Fruit fly (Drosophila melanogaster) whole organism, prepupa: ENCODE data around the gene Jarid2.
A peak's percentile ranks its signal among the peaks of the same experiment; 100 is the strongest.

ENCODE experiments used
- Blimp-1 ChIP-seq: fragments of 200-800 bp; sonication (Bioruptor generic); optimal IDR thresholded peaks from 3 replicates; lab custom pipeline; 2017; ENCODE audit warnings: missing biosample characterization, missing genetic modification characterization, mild to moderate bottlenecking, moderate library complexity, missing genetic modification reagents
- CG10631 ChIP-seq: fragments of 200-800 bp; sonication (Bioruptor generic); optimal IDR thresholded peaks from 2 replicates; lab custom pipeline; 2016; ENCODE audit warnings: missing biosample characterization, missing genetic modification characterization
- CG10669 ChIP-seq: fragments of 200-800 bp; sonication (Bioruptor generic); optimal IDR thresholded peaks from 3 replicates; lab custom pipeline; 2018; ENCODE audit warnings: missing biosample characterization, mild to moderate bottlenecking, missing genetic modification characterization, moderate library complexity
- CG11294 ChIP-seq: fragments of 200-800 bp; sonication (Bioruptor generic); IDR thresholded peaks from 2 replicates; pipeline ENCODE4 v1.3.6; 2022; ENCODE audit warnings: missing biosample characterization, missing genetic modification characterization
- CG11762 ChIP-seq: fragments of 200-800 bp; sonication (Bioruptor generic); optimal IDR thresholded peaks from 3 replicates; lab custom pipeline; 2016; ENCODE audit warnings: missing biosample characterization, missing genetic modification characterization; ENCODE audit not compliant: insufficient read depth
- CG15336 ChIP-seq: fragments of 200-800 bp; sonication (Bioruptor generic); IDR thresholded peaks from 2 replicates; pipeline ENCODE4 v1.3.6; 2022; ENCODE audit warnings: missing biosample characterization, missing genetic modification characterization
- CG31627 ChIP-seq: fragments of 200-800 bp; sonication (Bioruptor generic); optimal IDR thresholded peaks from 3 replicates; lab custom pipeline; 2016; ENCODE audit warnings: missing biosample characterization, missing genetic modification characterization
- CG32006 ChIP-seq: fragments of 200-800 bp; sonication (Bioruptor generic); optimal IDR thresholded peaks from 3 replicates; lab custom pipeline; 2017; ENCODE audit warnings: missing biosample characterization, mild to moderate bottlenecking, missing genetic modification characterization
- CG34406 ChIP-seq: fragments of 200-800 bp; sonication (Bioruptor generic); optimal IDR thresholded peaks from 3 replicates; lab custom pipeline; 2016; ENCODE audit warnings: missing biosample characterization, missing genetic modification characterization
- CG3919 ChIP-seq: fragments of 200-800 bp; sonication (Bioruptor generic); optimal IDR thresholded peaks from 3 replicates; lab custom pipeline; 2016; ENCODE audit warnings: missing biosample characterization, missing genetic modification characterization
- CG4318 ChIP-seq: fragments of 200-800 bp; sonication (Bioruptor generic); optimal IDR thresholded peaks from 3 replicates; lab custom pipeline; 2017; ENCODE audit warnings: missing biosample characterization, mild to moderate bottlenecking, missing genetic modification characterization
- CG6163 ChIP-seq: fragments of 200-800 bp; sonication (Bioruptor generic); IDR thresholded peaks from 3 replicates; pipeline ENCODE4 v1.3.6; 2022; ENCODE audit warnings: missing biosample characterization, missing genetic modification characterization
- CG6792 ChIP-seq: fragments of 200-800 bp; sonication (Bioruptor generic); optimal IDR thresholded peaks from 3 replicates; lab custom pipeline; 2016; ENCODE audit warnings: missing biosample characterization, missing genetic modification characterization
- CG6808 ChIP-seq: fragments of 200-800 bp; sonication (Bioruptor generic); optimal IDR thresholded peaks from 3 replicates; lab custom pipeline; 2017; ENCODE audit warnings: missing biosample characterization, missing genetic modification characterization, mild to moderate bottlenecking, moderate library complexity, missing genetic modification reagents
- CG7368 ChIP-seq: fragments of 200-800 bp; sonication (Bioruptor generic); optimal IDR thresholded peaks from 3 replicates; lab custom pipeline; 2016; ENCODE audit warnings: missing biosample characterization, missing genetic modification characterization
- CG8119 ChIP-seq: fragments of 200-800 bp; sonication (Bioruptor generic); IDR thresholded peaks from 3 replicates; pipeline ENCODE4 v1.3.6; 2022; ENCODE audit warnings: missing biosample characterization, missing genetic modification characterization
- CG9139 ChIP-seq: fragments of 200-800 bp; sonication (Bioruptor generic); optimal IDR thresholded peaks from 3 replicates; lab custom pipeline; 2017; ENCODE audit warnings: missing biosample characterization, mild to moderate bottlenecking, missing genetic modification characterization
- Eip78C ChIP-seq: fragments of 200-800 bp; sonication (Bioruptor generic); peaks from one replicate; lab custom pipeline; 2016; ENCODE audit warnings: missing biosample characterization, missing genetic modification characterization
- Eip93F ChIP-seq: fragments of 200-800 bp; sonication (Bioruptor generic); optimal IDR thresholded peaks from 2 replicates; lab custom pipeline; 2016; ENCODE audit warnings: missing biosample characterization, mild to moderate bottlenecking, missing genetic modification characterization
- Ets21C ChIP-seq: fragments of 200-800 bp; sonication (Bioruptor generic); optimal IDR thresholded peaks from 3 replicates; lab custom pipeline; 2016; ENCODE audit warnings: missing biosample characterization, missing genetic modification characterization
- Ets96B ChIP-seq: fragments of 200-800 bp; optimal IDR thresholded peaks from 2 replicates; lab custom pipeline; 2019; ENCODE audit warnings: missing biosample characterization, mild to moderate bottlenecking, missing genetic modification characterization, moderate library complexity
- Gug ChIP-seq: fragments of 200-800 bp; sonication (Bioruptor generic); IDR thresholded peaks from 2 replicates; pipeline ENCODE4 v1.3.6; 2022; ENCODE audit warnings: missing biosample characterization, missing genetic modification characterization
- Hr39 ChIP-seq: fragments of 200-800 bp; sonication (Bioruptor generic); optimal IDR thresholded peaks from 2 replicates; lab custom pipeline; 2016; ENCODE audit warnings: missing biosample characterization, missing genetic modification characterization
- Hr4 ChIP-seq: fragments of 200-800 bp; sonication (Bioruptor generic); optimal IDR thresholded peaks from 3 replicates; lab custom pipeline; 2016; ENCODE audit warnings: missing biosample characterization, missing genetic modification characterization
- Lpt ChIP-seq: fragments of 200-800 bp; sonication (Bioruptor generic); optimal IDR thresholded peaks from 3 replicates; lab custom pipeline; 2016; ENCODE audit warnings: missing biosample characterization, missing genetic modification characterization
- Met ChIP-seq: fragments of 200-800 bp; sonication (Bioruptor generic); optimal IDR thresholded peaks from 3 replicates; lab custom pipeline; 2016; ENCODE audit warnings: missing biosample characterization, missing genetic modification characterization
- Smox ChIP-seq: fragments of 200-800 bp; sonication (Bioruptor generic); optimal IDR thresholded peaks from 3 replicates; lab custom pipeline; 2016; ENCODE audit warnings: missing biosample characterization, missing genetic modification characterization
- Sox102F ChIP-seq: fragments of 200-800 bp; sonication (Bioruptor generic); optimal IDR thresholded peaks from 2 replicates; lab custom pipeline; 2016; ENCODE audit warnings: missing biosample characterization, mild to moderate bottlenecking, missing genetic modification characterization
- Sox14 ChIP-seq: fragments of 200-800 bp; sonication (Bioruptor generic); optimal IDR thresholded peaks from 3 replicates; lab custom pipeline; 2016; ENCODE audit warnings: missing biosample characterization, missing genetic modification characterization
- achi ChIP-seq: fragments of 200-800 bp; sonication (Bioruptor generic); optimal IDR thresholded peaks from 3 replicates; lab custom pipeline; 2016; ENCODE audit warnings: missing biosample characterization, missing genetic modification characterization
- cyc ChIP-seq: fragments of 200-800 bp; sonication (Bioruptor generic); optimal IDR thresholded peaks from 3 replicates; lab custom pipeline; 2016; ENCODE audit warnings: missing biosample characterization, missing genetic modification characterization
- dsx ChIP-seq: fragments of 200-800 bp; optimal IDR thresholded peaks from 3 replicates; lab custom pipeline; 2019; ENCODE audit warnings: missing biosample characterization, mild to moderate bottlenecking, missing genetic modification characterization, moderate library complexity; ENCODE audit not compliant: poor library complexity, severe bottlenecking
- fd59A ChIP-seq: fragments of 200-800 bp; sonication (Bioruptor generic); optimal IDR thresholded peaks from 2 replicates; lab custom pipeline; 2017; ENCODE audit warnings: missing biosample characterization, mild to moderate bottlenecking, missing genetic modification characterization, missing genetic modification reagents
- net ChIP-seq: fragments of 200-800 bp; sonication (Bioruptor generic); optimal IDR thresholded peaks from 3 replicates; lab custom pipeline; 2016; ENCODE audit warnings: missing biosample characterization, missing genetic modification characterization
- pdm3 ChIP-seq: fragments of 200-800 bp; sonication (Bioruptor generic); optimal IDR thresholded peaks from 3 replicates; lab custom pipeline; 2016; ENCODE audit warnings: missing biosample characterization, missing genetic modification characterization
- salr ChIP-seq, 2 experiments: fragments of 200-800 bp; sonication (Bioruptor generic); optimal IDR thresholded peaks; 3 replicates each; lab custom pipeline; 2016 to 2018; ENCODE audit warnings: missing biosample characterization in 2 of 2, missing genetic modification characterization in 2 of 2, mild to moderate bottlenecking in 1 of 2
- spab ChIP-seq: fragments of 200-800 bp; sonication (Bioruptor generic); optimal IDR thresholded peaks from 2 replicates; lab custom pipeline; 2017; ENCODE audit warnings: missing biosample characterization, mild to moderate bottlenecking, missing genetic modification characterization, missing genetic modification reagents
- ss ChIP-seq, 2 experiments: fragments of 200-800 bp; sonication (Bioruptor generic); optimal IDR thresholded peaks; 2 replicates in 1 of 2; 3 replicates in 1 of 2; lab custom pipeline; 2017 to 2018; ENCODE audit warnings: mild to moderate bottlenecking in 2 of 2, missing biosample characterization in 2 of 2, missing genetic modification characterization in 2 of 2, moderate library complexity in 1 of 2
- svp ChIP-seq: fragments of 200-800 bp; sonication (Bioruptor generic); peaks from one replicate; lab custom pipeline; 2016; ENCODE audit warnings: missing biosample characterization, missing genetic modification characterization
- vri ChIP-seq: fragments of 200-800 bp; sonication (Bioruptor generic); optimal IDR thresholded peaks from 3 replicates; lab custom pipeline; 2016; ENCODE audit warnings: missing biosample characterization, mild to moderate bottlenecking, missing genetic modification characterization

Jarid2 gene

DNA sequence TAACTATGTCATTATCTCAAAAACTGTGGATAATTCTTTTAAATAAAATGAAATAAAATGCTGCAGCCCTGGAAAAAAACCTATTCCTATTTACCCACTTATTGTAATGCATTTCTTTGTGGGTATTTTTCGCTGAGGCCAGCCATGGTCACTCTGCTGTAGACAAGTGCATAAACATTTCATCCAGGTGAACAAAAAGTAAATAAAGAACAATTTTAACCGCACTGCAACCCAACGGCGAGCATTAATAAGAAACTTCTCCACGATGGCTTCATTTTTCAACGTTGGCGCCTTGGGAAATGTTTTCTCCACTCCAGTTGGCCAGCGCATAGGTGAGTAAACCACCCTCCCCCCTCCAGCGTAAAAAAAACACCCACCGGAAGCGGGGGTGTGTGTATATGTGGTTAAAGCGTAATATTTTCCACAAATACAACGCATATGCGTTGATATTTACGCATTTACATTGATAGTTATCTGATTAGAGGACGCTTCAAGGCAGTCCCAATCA, 30.1 kb upstream of the Jarid2 start, which contains the start of gene CG3529 (continued):
- TF ChIP-seq Gug (GFP tag; lab: Robert Waterston, UW) (no peak), CG10669 (GFP tag; lab: Kevin White, UChicago) (no peak), CG8119 (GFP tag; lab: Robert Waterston, UW) (no peak), Ets21C (peak; percentile 21), cyc (GFP tag; lab: Kevin White, UChicago) (peak; percentile 26), Blimp-1 (GFP tag; lab: Kevin White, UChicago) (no peak), Sox102F (GFP tag; lab: Kevin White, UChicago) (no peak), CG9139 (GFP tag; lab: Kevin White, UChicago) (no peak), CG3919 (GFP tag; lab: Kevin White, UChicago) (no peak), Smox (GFP tag; lab: Kevin White, UChicago) (peak; percentile 24), Met (GFP tag; lab: Kevin White, UChicago) (peak; percentile 47), CG4318 (GFP tag; lab: Kevin White, UChicago) (no peak), Hr4 (peak; percentile 13), svp (GFP tag; lab: Kevin White, UChicago) (peak; percentile 64), CG6163 (0 out of 3 replicates have a peak, but pooled peaks have one; percentile 38), CG34406 (no peak), CG11294 (GFP tag; lab: Robert Waterston, UW) (no peak), spab (GFP tag; lab: Kevin White, UChicago) (no peak), pdm3 (GFP tag; lab: Kevin White, UChicago) (peak; percentile 4), CG31627 (GFP tag; lab: Kevin White, UChicago) (peak; percentile 5), Ets96B (tag; lab: Kevin White, UChicago) (no peak), Sox14 (GFP tag; lab: Kevin White, UChicago) (peak; percentile 25)

DNA sequence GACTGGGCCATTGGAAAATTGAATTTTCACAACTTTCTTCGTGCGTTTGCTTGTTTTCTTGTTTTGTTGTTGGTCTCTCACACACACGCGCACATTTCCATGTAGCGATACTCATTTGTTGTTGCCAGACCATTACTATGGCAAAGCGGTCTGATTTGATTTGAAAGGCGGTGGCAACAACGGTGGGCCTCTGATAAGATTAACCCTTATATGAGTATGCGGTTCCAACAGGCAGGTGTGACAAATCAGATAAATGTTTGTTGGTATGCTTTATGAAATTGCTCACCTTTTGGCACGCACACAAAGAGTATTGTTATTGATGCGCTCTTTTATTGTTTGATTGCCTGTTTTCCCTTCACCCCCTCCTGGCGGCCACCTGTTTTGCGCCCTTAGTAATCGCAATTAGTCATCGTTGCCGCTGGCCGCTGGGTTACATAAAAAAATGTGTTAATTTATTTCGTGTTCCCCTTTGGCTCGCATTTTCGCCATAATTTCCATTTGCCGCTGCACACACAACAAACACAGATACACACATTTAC, 29.5 kb upstream of the Jarid2 start:
- TF ChIP-seq Ets96B (tag; lab: Kevin White, UChicago) (no peak), ss (GFP tag; optimal IDR thresholded peaks at IDR 0.05; lab: Kevin White, UChicago) (no peak), CG11294 (GFP tag; lab: Robert Waterston, UW) (0 out of 2 replicates have a peak, but pooled peaks have one; percentile 9), net (GFP tag; lab: Kevin White, UChicago) (peak; percentile 19), achi (no peak), CG7368 (GFP tag; lab: Kevin White, UChicago) (no peak), CG9139 (GFP tag; lab: Kevin White, UChicago) (no peak), fd59A (GFP tag; lab: Kevin White, UChicago) (no peak), Gug (GFP tag; lab: Robert Waterston, UW) (peak; percentile 46), Eip78C (GFP tag; lab: Kevin White, UChicago) (peak; percentile 51), CG15336 (GFP tag; lab: Robert Waterston, UW) (peak; percentile 39), CG11762 (GFP tag; lab: Kevin White, UChicago) (no peak), CG3919 (GFP tag; lab: Kevin White, UChicago) (no peak), dsx (no peak), Hr4 (no peak), CG6163 (no peak; the same call in 2 of the 3 replicates), Lpt (peak; percentile 6), CG10669 (GFP tag; lab: Kevin White, UChicago) (no peak), Hr39 (GFP tag; lab: Kevin White, UChicago) (no peak), CG8119 (GFP tag; lab: Robert Waterston, UW) (no peak; the same call in 2 of the 3 replicates), CG4318 (GFP tag; lab: Kevin White, UChicago) (no peak), salr (GFP tag; optimal IDR thresholded peaks at IDR 0.05; lab: Kevin White, UChicago) (no peak), pdm3 (GFP tag; lab: Kevin White, UChicago) (no peak), Eip93F (no peak), Blimp-1 (GFP tag; lab: Kevin White, UChicago) (no peak), cyc (GFP tag; lab: Kevin White, UChicago) (no peak), CG6808 (GFP tag; lab: Kevin White, UChicago) (no peak), CG34406 (no peak), CG10631 (GFP tag; lab: Kevin White, UChicago) (no peak), Ets21C (no peak), svp (GFP tag; lab: Kevin White, UChicago) (peak; percentile 67), CG31627 (GFP tag; lab: Kevin White, UChicago) (no peak), CG32006 (GFP tag; lab: Kevin White, UChicago) (peak; percentile 31), spab (GFP tag; lab: Kevin White, UChicago) (no peak), vri (GFP tag; lab: Kevin White, UChicago) (peak; percentile 90), CG6792 (GFP tag; lab: Kevin White, UChicago) (no peak)
